Fruit fly (Drosophila melanogaster) whole organism, embryonic: ENCODE measurements around the gene asun.
A peak's percentile ranks its signal among the peaks of the same experiment; 100 is the strongest.

Source experiments
- Adf1 ChIP-seq: fragments of 200-800 bp; sonication (Bioruptor generic); IDR thresholded peaks from 2 replicates; pipeline ENCODE4 v1.3.6; 2022; ENCODE audit warnings: missing biosample characterization, missing genetic modification characterization
- B-H2 ChIP-seq: fragments of 200-800 bp; sonication (Bioruptor generic); optimal IDR thresholded peaks from 2 replicates; lab custom pipeline; 2018; ENCODE audit warnings: missing biosample characterization, mild to moderate bottlenecking, missing genetic modification characterization
- CG10654 ChIP-seq: fragments of 200-800 bp; sonication (Bioruptor generic); optimal IDR thresholded peaks from 2 replicates; lab custom pipeline; 2016; ENCODE audit warnings: missing biosample characterization, missing genetic modification characterization
- CG11504 ChIP-seq: fragments of 200-800 bp; sonication (Bioruptor generic); optimal IDR thresholded peaks from 3 replicates; lab custom pipeline; 2019; ENCODE audit warnings: missing biosample characterization, mild to moderate bottlenecking, missing genetic modification characterization, moderate library complexity
- CG12104 ChIP-seq: fragments of 200-800 bp; sonication (Bioruptor generic); optimal IDR thresholded peaks from 3 replicates; lab custom pipeline; 2016; ENCODE audit warnings: missing biosample characterization, missing genetic modification characterization
- CG1233 ChIP-seq: fragments of 200-800 bp; sonication (Bioruptor generic); optimal IDR thresholded peaks from 4 replicates; lab custom pipeline; 2018; ENCODE audit warnings: missing biosample characterization, mild to moderate bottlenecking, missing genetic modification characterization
- CG14860 ChIP-seq: fragments of 200-800 bp; sonication (Bioruptor generic); IDR thresholded peaks from 3 replicates; pipeline ENCODE4 v1.3.6; 2022; ENCODE audit warnings: missing biosample characterization, missing genetic modification characterization; ENCODE audit not compliant: partially characterized antibody
- CG15011 ChIP-seq: fragments of 200-800 bp; sonication (Bioruptor generic); optimal IDR thresholded peaks from 3 replicates; lab custom pipeline; 2018; ENCODE audit warnings: missing biosample characterization, mild to moderate bottlenecking, missing genetic modification characterization
- CG15601 ChIP-seq: fragments of 200-800 bp; sonication (Bioruptor generic); optimal IDR thresholded peaks from 3 replicates; lab custom pipeline; 2019; ENCODE audit warnings: missing biosample characterization, mild to moderate bottlenecking, missing genetic modification characterization, moderate library complexity
- CG17359 ChIP-seq: fragments of 200-800 bp; sonication (Bioruptor generic); optimal IDR thresholded peaks from 3 replicates; lab custom pipeline; 2018; ENCODE audit warnings: missing biosample characterization, mild to moderate bottlenecking, missing genetic modification characterization, moderate library complexity
- CG18599 ChIP-seq: fragments of 200-800 bp; sonication (Bioruptor generic); optimal IDR thresholded peaks from 3 replicates; lab custom pipeline; 2017; ENCODE audit warnings: missing biosample characterization, missing genetic modification characterization, mild to moderate bottlenecking, moderate library complexity, missing genetic modification reagents
- CG18619 ChIP-seq: fragments of 200-800 bp; sonication (Bioruptor generic); optimal IDR thresholded peaks from 3 replicates; lab custom pipeline; 2017; ENCODE audit warnings: missing biosample characterization, mild to moderate bottlenecking, missing genetic modification characterization
- CG2120 ChIP-seq: fragments of 200-800 bp; sonication (Bioruptor generic); optimal IDR thresholded peaks from 3 replicates; lab custom pipeline; 2016; ENCODE audit warnings: missing biosample characterization, missing genetic modification characterization
- CG30403 ChIP-seq: fragments of 200-800 bp; sonication (Bioruptor generic); optimal IDR thresholded peaks from 3 replicates; lab custom pipeline; 2016; ENCODE audit warnings: missing biosample characterization, missing genetic modification characterization
- CG31441 ChIP-seq: fragments of 200-800 bp; sonication (Bioruptor generic); IDR thresholded peaks from 2 replicates; pipeline ENCODE4 v1.3.6; 2022; ENCODE audit warnings: missing biosample characterization, missing genetic modification characterization
- CG32532 ChIP-seq: fragments of 200-800 bp; sonication (Bioruptor generic); IDR thresholded peaks from 2 replicates; pipeline ENCODE4 v1.3.6; 2022; ENCODE audit warnings: missing biosample characterization, missing genetic modification characterization
- CG3281 ChIP-seq: fragments of 200-800 bp; sonication (Bioruptor generic); optimal IDR thresholded peaks from 3 replicates; lab custom pipeline; 2017; ENCODE audit warnings: missing biosample characterization, mild to moderate bottlenecking, missing genetic modification characterization
- CG6765 ChIP-seq: fragments of 200-800 bp; sonication (Bioruptor generic); optimal IDR thresholded peaks from 3 replicates; lab custom pipeline; 2017; ENCODE audit warnings: missing biosample characterization, mild to moderate bottlenecking, missing genetic modification characterization
- CG7556 ChIP-seq: fragments of 200-800 bp; sonication (Bioruptor generic); optimal IDR thresholded peaks from 2 replicates; lab custom pipeline; 2017; ENCODE audit warnings: missing biosample characterization, mild to moderate bottlenecking, missing genetic modification characterization
- CG8924 ChIP-seq: fragments of 200-800 bp; optimal IDR thresholded peaks from 3 replicates; lab custom pipeline; 2019; ENCODE audit warnings: missing biosample characterization, mild to moderate bottlenecking, missing genetic modification characterization, moderate library complexity
- CG9609 ChIP-seq: fragments of 200-800 bp; sonication (Bioruptor generic); optimal IDR thresholded peaks from 3 replicates; lab custom pipeline; 2016; ENCODE audit warnings: missing biosample characterization, missing genetic modification characterization
- CG9817 ChIP-seq: fragments of 200-800 bp; sonication (Bioruptor generic); optimal IDR thresholded peaks from 2 replicates; lab custom pipeline; 2018; ENCODE audit warnings: missing biosample characterization, mild to moderate bottlenecking, missing genetic modification characterization, moderate library complexity
- H2.0 ChIP-seq: fragments of 200-800 bp; sonication (Bioruptor generic); IDR thresholded peaks from 2 replicates; pipeline ENCODE4 v1.3.6; 2022; ENCODE audit warnings: missing biosample characterization, missing genetic modification characterization
- HmgD ChIP-seq: fragments of 200-800 bp; sonication (Bioruptor generic); optimal IDR thresholded peaks from 3 replicates; lab custom pipeline; 2016; ENCODE audit warnings: missing biosample characterization, missing genetic modification characterization
- Mes4 ChIP-seq: fragments of 200-800 bp; sonication (Bioruptor generic); optimal IDR thresholded peaks from 2 replicates; lab custom pipeline; 2016; ENCODE audit warnings: missing biosample characterization, missing genetic modification characterization
- Nf-YC ChIP-seq: fragments of 200-800 bp; optimal IDR thresholded peaks from 3 replicates; lab custom pipeline; 2019; ENCODE audit warnings: missing biosample characterization, mild to moderate bottlenecking, missing genetic modification characterization, moderate library complexity
- Ravus ChIP-seq: fragments of 200-800 bp; sonication (Bioruptor generic); IDR thresholded peaks from 2 replicates; pipeline ENCODE4 v1.3.6; 2022; ENCODE audit warnings: missing biosample characterization, missing genetic modification characterization
- Ssrp ChIP-seq: fragments of 200-800 bp; sonication (Bioruptor generic); optimal IDR thresholded peaks from 2 replicates; lab custom pipeline; 2018; ENCODE audit warnings: missing biosample characterization, mild to moderate bottlenecking, missing genetic modification characterization, moderate library complexity
- ab ChIP-seq: fragments of 200-800 bp; sonication (Bioruptor generic); optimal IDR thresholded peaks from 2 replicates; lab custom pipeline; 2016; ENCODE audit warnings: missing biosample characterization, missing genetic modification characterization
- abd-A ChIP-seq: fragments of 200-800 bp; sonication (Bioruptor generic); optimal IDR thresholded peaks from 3 replicates; lab custom pipeline; 2019; ENCODE audit warnings: missing biosample characterization, mild to moderate bottlenecking, missing genetic modification characterization, moderate library complexity
- aop ChIP-seq: fragments of 200-800 bp; sonication (Bioruptor generic); IDR thresholded peaks from 2 replicates; pipeline ENCODE4 v1.3.6; 2022; ENCODE audit warnings: missing biosample characterization, missing genetic modification characterization
- ara ChIP-seq: fragments of 200-800 bp; sonication (Bioruptor generic); IDR thresholded peaks from 2 replicates; pipeline ENCODE4 v1.3.6; 2022; ENCODE audit warnings: missing biosample characterization, missing genetic modification characterization
- cg ChIP-seq: fragments of 200-800 bp; sonication (Bioruptor generic); optimal IDR thresholded peaks from 3 replicates; lab custom pipeline; 2019; ENCODE audit warnings: missing biosample characterization, mild to moderate bottlenecking, missing genetic modification characterization, moderate library complexity
- chif ChIP-seq, 2 experiments: fragments of 200-800 bp; sonication (Bioruptor generic); optimal IDR thresholded peaks; 3 replicates each; lab custom pipeline; 2016; ENCODE audit warnings: missing biosample characterization in 2 of 2, missing genetic modification characterization in 2 of 2
- disco-r ChIP-seq: fragments of 200-800 bp; sonication (Bioruptor generic); optimal IDR thresholded peaks from 2 replicates; lab custom pipeline; 2016; ENCODE audit warnings: missing biosample characterization, missing genetic modification characterization
- dpn ChIP-seq, 2 experiments: fragments of 200-800 bp; sonication (Bioruptor generic); optimal IDR thresholded peaks; 3 replicates each; lab custom pipeline; 2016; ENCODE audit warnings: missing biosample characterization in 2 of 2, missing genetic modification characterization in 2 of 2
- ems ChIP-seq: fragments of 200-800 bp; sonication (Bioruptor generic); optimal IDR thresholded peaks from 3 replicates; lab custom pipeline; 2016; ENCODE audit warnings: missing biosample characterization, missing genetic modification characterization
- fd3F ChIP-seq: fragments of 200-800 bp; sonication (Bioruptor generic); optimal IDR thresholded peaks from 2 replicates; lab custom pipeline; 2018; ENCODE audit warnings: missing biosample characterization, mild to moderate bottlenecking, missing genetic modification characterization, moderate library complexity
- gcm2 ChIP-seq: fragments of 200-800 bp; sonication (Bioruptor generic); optimal IDR thresholded peaks from 2 replicates; lab custom pipeline; 2016; ENCODE audit warnings: missing biosample characterization, missing genetic modification characterization
- hkb ChIP-seq, 2 experiments: fragments of 200-800 bp in 1 of 2; fragments of >200 bp in 1 of 2; sonication (Bioruptor generic) in 1 of 2; IDR thresholded peaks in 1 of 2; optimal IDR thresholded peaks in 1 of 2; 2 replicates each; pipeline versions ENCODE4 v1.3.6 to Lab custom; 2017 to 2022; ENCODE audit warnings: missing biosample characterization in 1 of 2, missing genetic modification characterization in 1 of 2
- lilli ChIP-seq: fragments of 200-800 bp; sonication (Bioruptor generic); optimal IDR thresholded peaks from 3 replicates; lab custom pipeline; 2016; ENCODE audit warnings: missing biosample characterization, missing genetic modification characterization
- mld ChIP-seq: fragments of 200-800 bp; sonication (Bioruptor generic); IDR thresholded peaks from 3 replicates; pipeline ENCODE4 v1.3.6; 2022; ENCODE audit warnings: missing biosample characterization, missing genetic modification characterization; ENCODE audit not compliant: partially characterized antibody
- pnt ChIP-seq: fragments of 200-800 bp; sonication (Bioruptor generic); optimal IDR thresholded peaks from 3 replicates; lab custom pipeline; 2016; ENCODE audit warnings: missing biosample characterization, missing genetic modification characterization
- row ChIP-seq: fragments of 200-800 bp; sonication (Bioruptor generic); IDR thresholded peaks from 3 replicates; pipeline ENCODE4 v1.3.6; 2022; ENCODE audit warnings: missing biosample characterization, missing genetic modification characterization
- so ChIP-seq: fragments of 200-800 bp; sonication (Bioruptor generic); IDR thresholded peaks from 3 replicates; pipeline ENCODE4 v1.3.6; 2022; ENCODE audit warnings: missing biosample characterization, missing genetic modification characterization
- tio ChIP-seq: fragments of 200-800 bp; sonication (Bioruptor generic); optimal IDR thresholded peaks from 2 replicates; lab custom pipeline; 2017; ENCODE audit warnings: missing biosample characterization, missing genetic modification characterization, inconsistent platforms
- trem ChIP-seq: fragments of 200-800 bp; optimal IDR thresholded peaks from 3 replicates; lab custom pipeline; 2019; ENCODE audit warnings: missing biosample characterization, mild to moderate bottlenecking, missing genetic modification characterization, moderate library complexity
- wek ChIP-seq: fragments of 200-800 bp; sonication (Bioruptor generic); optimal IDR thresholded peaks from 3 replicates; lab custom pipeline; 2018; ENCODE audit warnings: missing biosample characterization, mild to moderate bottlenecking, missing genetic modification characterization, moderate library complexity

The asun gene

dm6 chr3R:16214474-16215318 is 49.4 kb upstream of the asun start (continued):
- no peak for TF ChIP-seq mld (GFP tag; lab: Robert Waterston, UW)
- no peak for TF ChIP-seq Ravus
- peak; percentile 55 for TF ChIP-seq tio (GFP tag; lab: Kevin White, UChicago)
- no peak for TF ChIP-seq CG15601 (tag; lab: Kevin White, UChicago)
- TF ChIP-seq B-H2 (GFP tag; lab: Kevin White, UChicago), result no peak
- TF ChIP-seq CG9817 (tag; lab: Kevin White, UChicago), result no peak
- no peak for TF ChIP-seq HmgD (GFP tag; lab: Kevin White, UChicago)
- peak; percentile 21 for TF ChIP-seq CG1233 (GFP tag; lab: Kevin White, UChicago)
- TF ChIP-seq row (GFP tag; lab: Robert Waterston, UW), result peak; percentile 16; the same call in 1 of the 3 replicates
- TF ChIP-seq Adf1, result peak; percentile 52; the same call in 1 of the 2 replicates
- no peak for TF ChIP-seq so
- no peak for TF ChIP-seq ems (GFP tag; lab: Kevin White, UChicago)
- TF ChIP-seq CG17359 (tag; lab: Kevin White, UChicago), result peak; percentile 8
- no peak for TF ChIP-seq wek (GFP tag; lab: Kevin White, UChicago)
- peak; percentile 64 for TF ChIP-seq CG18619
- peak; percentile 58; the same call in 1 of the 2 replicates for TF ChIP-seq CG31441 (GFP tag; lab: Robert Waterston, UW)
- TF ChIP-seq aop (GFP tag; lab: Robert Waterston, UW), result no peak
- TF ChIP-seq CG9609 (GFP tag; lab: Kevin White, UChicago), result no peak
- TF ChIP-seq CG10654 (GFP tag; lab: Kevin White, UChicago), result no peak
- no peak for TF ChIP-seq ab (GFP tag; lab: Kevin White, UChicago)
- no peak for TF ChIP-seq disco-r (GFP tag; lab: Kevin White, UChicago)
- TF ChIP-seq CG32532, result 0 out of 2 replicates have a peak, but pooled peaks have one; percentile 5
- TF ChIP-seq pnt (GFP tag; lab: Kevin White, UChicago), result no peak
- TF ChIP-seq dpn (GFP tag; optimal IDR thresholded peaks at IDR 0.05; lab: Kevin White, UChicago), result peak in 1 of 2 experiments; percentile 26
- TF ChIP-seq CG15011 (GFP tag; lab: Kevin White, UChicago), result no peak
- TF ChIP-seq CG18599 (GFP tag; lab: Kevin White, UChicago), result peak; percentile 5
- peak; percentile 87 for TF ChIP-seq CG7556 (GFP tag; lab: Kevin White, UChicago)
- no peak for TF ChIP-seq gcm2 (GFP tag; lab: Kevin White, UChicago)
- TF ChIP-seq CG14860 (GFP tag; lab: Robert Waterston, UW), result no peak
- TF ChIP-seq Mes4 (GFP tag; lab: Kevin White, UChicago), result no peak
- peak; percentile 46 for TF ChIP-seq CG6765 (GFP tag; lab: Kevin White, UChicago)
- TF ChIP-seq ara, result 0 out of 2 replicates have a peak, but pooled peaks have one; percentile 30
- TF ChIP-seq fd3F (GFP tag; lab: Kevin White, UChicago), result no peak
- TF ChIP-seq trem (tag; lab: Kevin White, UChicago), result no peak
- peak; percentile 60 for TF ChIP-seq CG30403 (GFP tag; lab: Kevin White, UChicago)
- TF ChIP-seq H2.0 (GFP tag; lab: Robert Waterston, UW), result peak; percentile 5; the same call in 1 of the 2 replicates
- TF ChIP-seq Ssrp, result peak; percentile 10
- peak; percentile 62 for TF ChIP-seq CG2120 (GFP tag; lab: Kevin White, UChicago)
- TF ChIP-seq CG11504, result peak; percentile 70
- TF ChIP-seq abd-A, result peak; percentile 8
- peak; percentile 36 for TF ChIP-seq cg (GFP tag; lab: Kevin White, UChicago)
- peak; percentile 27 for TF ChIP-seq Nf-YC
- TF ChIP-seq chif (GFP tag; optimal IDR thresholded peaks at IDR 0.05; lab: Kevin White, UChicago), result peak in 1 of 2 experiments; percentile 0
- peak; percentile 34 for TF ChIP-seq CG8924
- peak; percentile 46 for TF ChIP-seq lilli
- peak; percentile 59 for TF ChIP-seq CG12104 (GFP tag; lab: Kevin White, UChicago)
- peak; percentile 59 for TF ChIP-seq CG3281
- TF ChIP-seq hkb (optimal IDR thresholded peaks at IDR 0.05; lab: Kevin White, UChicago), result no peak
- TF ChIP-seq hkb (GFP tag; IDR thresholded peaks at IDR 0.05; lab: Robert Waterston, UW), result no peak
